Fruit fly (Drosophila melanogaster) Kc167 (cell line): Measurements from ENCODE around the gene Sas-6.

Source experiments
- Myc ChIP-seq: fragments of >200 bp; optimal IDR thresholded peaks from 2 replicates; lab custom pipeline; 2017; ENCODE audit warnings: missing external identifiers
- Sin3A ChIP-seq: fragments of >200 bp; optimal IDR thresholded peaks from 2 replicates; lab custom pipeline; 2018; ENCODE audit warnings: missing external identifiers
- h ChIP-seq: fragments of >200 bp; optimal IDR thresholded peaks from 3 replicates; lab custom pipeline; 2018; ENCODE audit warnings: missing external identifiers
- insv ChIP-seq: fragments of >200 bp; optimal IDR thresholded peaks from 3 replicates; lab custom pipeline; 2018; ENCODE audit warnings: missing external identifiers
- psq ChIP-seq: fragments of >200 bp; optimal IDR thresholded peaks from 2 replicates; lab custom pipeline; 2017; ENCODE audit warnings: missing external identifiers
- ttk ChIP-seq: sonication (Bioruptor generic); optimal IDR thresholded peaks from 2 replicates; lab custom pipeline; 2017; ENCODE audit warnings: missing external identifiers

Sas-6 gene

DNA sequence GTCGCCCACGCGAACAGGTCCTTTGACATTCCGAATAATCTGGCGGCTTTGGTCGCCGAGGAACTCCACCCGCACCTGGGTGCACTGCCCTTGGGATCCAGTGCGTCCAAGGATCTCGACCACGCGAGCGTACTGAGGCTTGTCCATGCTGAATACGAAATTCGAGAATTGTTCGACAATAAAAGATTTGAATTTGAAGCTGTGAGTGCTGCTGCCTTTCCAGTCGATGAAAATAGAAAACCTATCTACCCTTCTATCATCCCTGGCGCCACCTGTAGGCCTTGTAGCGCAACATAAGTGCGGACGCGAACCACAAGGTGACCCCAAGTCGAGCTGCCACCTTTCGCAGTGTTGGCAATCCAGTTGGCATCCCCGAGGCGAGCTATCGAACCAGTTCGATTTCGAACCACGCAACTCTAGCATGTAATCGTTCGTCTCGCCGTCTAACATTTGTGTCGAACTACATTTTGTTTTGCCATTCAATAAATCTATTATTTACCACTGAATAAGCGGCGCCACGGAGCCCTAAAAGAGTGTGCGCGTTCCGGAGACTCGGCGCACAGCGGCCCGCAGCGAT, 27.4 kb downstream of the Sas-6 start, which contains the start of the genes RpS28a and Axn:
Gene RpS28a, minus strand, starts transcription at position 197 of the 577 bp plus-strand sequence.
Gene Axn, plus strand, starts transcription at position 391 of the 577 bp plus-strand sequence.
- no peak for TF ChIP-seq insv
- TF ChIP-seq psq, result no peak
- TF ChIP-seq ttk (lab: Kevin White, UChicago), result no peak
- no peak for TF ChIP-seq Myc (lab: Kevin White, UChicago)
- TF ChIP-seq Sin3A (lab: Kevin White, UChicago), result no peak
- TF ChIP-seq h (lab: Kevin White, UChicago), result no peak

DNA sequence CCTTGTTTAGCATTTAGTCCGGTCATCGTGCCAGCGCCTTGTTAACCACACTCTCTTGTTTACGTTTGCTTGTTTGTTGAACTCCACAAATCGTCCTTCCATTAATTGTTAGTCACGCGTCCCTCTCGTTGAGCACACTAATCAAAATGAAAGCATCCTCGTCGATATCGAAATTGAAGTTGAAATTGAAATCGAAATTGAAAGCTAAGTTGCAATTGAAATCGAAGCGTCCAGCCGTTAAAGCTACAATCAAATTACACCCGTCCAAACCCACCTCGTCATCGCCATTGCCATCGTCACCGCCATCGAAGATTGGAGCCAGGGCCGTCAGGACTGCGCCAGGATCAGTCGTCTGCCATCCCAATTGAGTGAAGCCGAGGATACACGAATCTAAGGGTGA, 28.3 kb downstream of the Sas-6 start:
- TF ChIP-seq psq, result no peak
- TF ChIP-seq h (lab: Kevin White, UChicago), result no peak
- no peak for TF ChIP-seq Myc (lab: Kevin White, UChicago)
- no peak for TF ChIP-seq Sin3A (lab: Kevin White, UChicago)
- TF ChIP-seq insv, result no peak
- TF ChIP-seq ttk (lab: Kevin White, UChicago), result no peak

DNA sequence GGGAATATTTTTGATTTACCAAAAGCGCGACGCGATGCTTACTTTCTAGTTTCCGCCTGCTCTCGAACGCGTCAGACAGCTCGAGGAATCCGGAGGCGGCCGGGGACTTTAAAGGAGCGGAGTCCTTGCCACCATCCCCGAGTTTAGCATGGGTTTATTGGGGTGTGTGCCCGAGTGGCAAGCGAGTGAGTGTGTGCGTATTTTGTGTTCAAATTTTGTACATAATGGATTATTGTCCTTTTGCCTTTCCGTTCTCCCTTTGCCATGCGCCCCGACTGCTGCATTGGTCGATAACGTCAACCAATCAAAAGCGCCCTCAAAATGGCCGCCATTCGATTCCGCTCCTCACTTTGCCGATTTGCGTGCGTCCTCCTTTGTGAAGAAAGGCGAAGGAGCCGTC, 34.9 kb downstream of the Sas-6 start:
- TF ChIP-seq psq (no peak), h (lab: Kevin White, UChicago) (no peak), Sin3A (lab: Kevin White, UChicago) (no peak), insv (no peak), ttk (lab: Kevin White, UChicago) (no peak), Myc (lab: Kevin White, UChicago) (no peak)

DNA sequence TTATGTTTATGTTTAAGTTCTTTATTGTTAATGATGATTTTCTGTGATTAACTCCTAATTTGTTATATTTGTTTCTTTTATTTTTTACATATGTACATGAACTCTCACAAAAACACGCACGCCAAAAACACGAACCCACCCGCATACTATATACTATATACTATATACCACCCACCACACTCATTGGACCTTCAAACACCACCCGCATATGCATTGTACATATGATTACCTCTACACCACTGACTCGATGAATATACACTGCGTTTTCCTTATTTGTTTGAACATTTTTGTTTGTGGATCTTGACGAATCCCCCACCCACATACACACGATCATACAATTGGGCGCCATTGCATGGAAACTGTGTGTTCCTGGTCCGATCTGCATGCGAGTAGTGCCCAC, 37.1 kb downstream of the Sas-6 start:
- TF ChIP-seq psq (no peak), ttk (lab: Kevin White, UChicago) (no peak), h (lab: Kevin White, UChicago) (no peak), Myc (lab: Kevin White, UChicago) (no peak), insv (no peak), Sin3A (lab: Kevin White, UChicago) (no peak)

DNA sequence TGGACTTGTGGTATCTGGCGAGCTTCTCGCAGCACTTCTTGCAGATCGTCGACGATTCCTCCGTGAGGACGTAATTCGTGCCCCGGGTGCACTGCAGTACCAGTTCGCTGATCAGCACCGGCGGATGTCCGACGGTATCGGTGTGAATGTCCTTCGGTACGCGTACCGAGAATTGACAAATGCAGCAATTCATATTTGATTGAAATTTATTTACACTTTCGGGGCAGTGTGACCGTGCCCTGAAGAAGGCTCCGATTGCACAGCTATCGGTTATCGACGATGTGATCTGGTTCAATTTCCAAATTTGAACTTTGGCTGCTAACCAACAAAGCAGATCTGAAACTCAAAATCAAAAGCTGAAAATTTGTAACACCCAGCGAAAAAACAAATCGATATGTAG, 41.5 kb downstream of the Sas-6 start, which contains the start of gene ZIPIC:
Gene ZIPIC, minus strand, starts transcription at position 262 of the 400 bp plus-strand sequence.
- TF ChIP-seq h (lab: Kevin White, UChicago), result no peak
- TF ChIP-seq insv, result no peak
- no peak for TF ChIP-seq psq
- no peak for TF ChIP-seq ttk (lab: Kevin White, UChicago)
- no peak for TF ChIP-seq Sin3A (lab: Kevin White, UChicago)
- TF ChIP-seq Myc (lab: Kevin White, UChicago), result no peak

DNA sequence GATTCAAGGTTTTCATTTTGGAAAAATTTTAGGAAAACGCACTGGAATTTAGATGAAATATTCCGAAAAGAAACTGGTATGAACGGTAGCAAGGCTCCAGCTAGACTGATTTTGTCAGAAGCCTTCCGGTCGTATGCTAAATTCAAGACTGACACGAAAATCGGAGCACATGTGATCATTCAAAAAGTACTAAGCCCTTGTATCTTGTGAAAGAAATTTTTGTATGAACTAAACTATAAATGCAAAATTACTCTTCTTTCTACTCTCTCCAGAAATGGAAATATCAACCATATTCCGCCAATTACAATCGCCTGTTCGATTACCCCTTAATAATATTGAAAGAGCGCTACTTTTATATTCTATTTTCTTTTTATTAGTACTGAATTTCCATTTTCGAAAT, 42.5 kb downstream of the Sas-6 start, which contains the start of gene ocn:
Gene ocn, minus strand, starts transcription at position 101 of the 400 bp plus-strand sequence.
- TF ChIP-seq ttk (lab: Kevin White, UChicago), result no peak
- no peak for TF ChIP-seq h (lab: Kevin White, UChicago)
- no peak for TF ChIP-seq Myc (lab: Kevin White, UChicago)
- no peak for TF ChIP-seq insv
- TF ChIP-seq psq, result no peak
- TF ChIP-seq Sin3A (lab: Kevin White, UChicago), result no peak

DNA sequence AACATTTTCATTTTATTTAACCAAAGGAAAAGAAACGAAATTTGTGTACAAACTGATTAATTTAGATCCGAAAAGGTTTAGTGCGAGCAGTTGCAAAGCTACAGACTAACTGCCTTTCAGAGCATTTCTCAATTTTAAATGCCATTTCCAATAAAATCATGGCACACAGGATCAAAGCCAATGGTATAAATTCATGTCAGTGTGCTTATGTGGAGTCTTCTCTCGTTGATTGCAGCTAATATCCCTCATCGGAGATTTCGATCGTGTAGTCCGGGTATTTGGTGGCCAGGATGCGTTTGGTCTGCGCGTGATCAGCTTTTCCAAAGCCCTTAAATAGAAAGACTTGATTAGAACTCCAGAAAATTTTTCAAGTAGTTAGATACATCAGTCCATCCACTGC, 43.5 kb downstream of the Sas-6 start, which contains the start of gene janB:
Gene janB, minus strand, starts transcription at position 101 of the 400 bp plus-strand sequence.
- TF ChIP-seq Myc (lab: Kevin White, UChicago) (no peak), psq (no peak), h (lab: Kevin White, UChicago) (no peak), ttk (lab: Kevin White, UChicago) (no peak), insv (no peak), Sin3A (lab: Kevin White, UChicago) (no peak)

DNA sequence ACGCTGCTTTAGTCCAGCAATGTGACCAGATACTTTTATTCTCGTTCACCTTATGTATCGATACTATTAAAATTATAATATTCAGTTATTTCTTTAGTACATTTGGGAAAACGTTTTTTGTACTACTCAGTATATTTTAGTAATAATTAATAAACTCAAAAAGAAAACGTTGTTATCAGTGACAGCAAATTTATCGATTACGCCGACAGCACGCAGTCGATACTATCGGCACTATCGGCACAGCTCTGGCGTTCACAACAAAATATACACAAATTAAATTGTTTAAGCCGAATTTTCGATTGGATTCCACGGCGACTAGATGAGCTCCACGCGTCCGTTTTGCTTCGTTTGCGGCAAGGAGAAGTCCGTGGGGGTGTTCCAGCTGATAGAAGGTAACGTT, 44.3 kb downstream of the Sas-6 start, which contains the start of the genes janA, Sry-alpha and Sry-beta:
Gene janA, minus strand, starts transcription at position 40 of the 400 bp plus-strand sequence.
Gene Sry-alpha, plus strand, starts transcription at position 226 of the 400 bp plus-strand sequence.
Gene Sry-beta, plus strand, starts transcription at position 226 of the 400 bp plus-strand sequence.
- TF ChIP-seq insv (no peak), Myc (lab: Kevin White, UChicago) (no peak), h (lab: Kevin White, UChicago) (no peak), ttk (lab: Kevin White, UChicago) (no peak), Sin3A (lab: Kevin White, UChicago) (no peak)

DNA sequence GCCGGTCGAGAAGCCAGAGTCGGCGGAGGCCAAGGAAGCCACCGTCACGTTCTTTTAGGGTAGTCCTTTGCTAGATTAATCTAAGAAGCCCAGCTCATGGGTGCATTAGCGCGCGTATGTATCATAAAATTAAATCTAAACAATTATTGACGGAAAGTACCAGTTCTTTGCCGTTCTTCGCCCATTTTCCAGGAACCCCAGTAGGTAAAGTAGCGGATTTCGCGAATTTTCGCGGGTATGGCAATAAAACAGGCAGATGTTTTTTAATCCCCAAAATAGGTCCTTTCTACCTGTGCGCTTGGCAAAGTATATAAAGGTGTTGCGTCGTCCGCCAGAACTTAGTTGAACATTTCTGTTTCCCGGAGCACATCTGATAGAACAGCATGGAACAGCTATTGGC, 45.7 kb downstream of the Sas-6 start:
- TF ChIP-seq Sin3A (lab: Kevin White, UChicago) (no peak), h (lab: Kevin White, UChicago) (no peak), insv (no peak), psq (no peak), ttk (lab: Kevin White, UChicago) (no peak), Myc (lab: Kevin White, UChicago) (no peak)

DNA sequence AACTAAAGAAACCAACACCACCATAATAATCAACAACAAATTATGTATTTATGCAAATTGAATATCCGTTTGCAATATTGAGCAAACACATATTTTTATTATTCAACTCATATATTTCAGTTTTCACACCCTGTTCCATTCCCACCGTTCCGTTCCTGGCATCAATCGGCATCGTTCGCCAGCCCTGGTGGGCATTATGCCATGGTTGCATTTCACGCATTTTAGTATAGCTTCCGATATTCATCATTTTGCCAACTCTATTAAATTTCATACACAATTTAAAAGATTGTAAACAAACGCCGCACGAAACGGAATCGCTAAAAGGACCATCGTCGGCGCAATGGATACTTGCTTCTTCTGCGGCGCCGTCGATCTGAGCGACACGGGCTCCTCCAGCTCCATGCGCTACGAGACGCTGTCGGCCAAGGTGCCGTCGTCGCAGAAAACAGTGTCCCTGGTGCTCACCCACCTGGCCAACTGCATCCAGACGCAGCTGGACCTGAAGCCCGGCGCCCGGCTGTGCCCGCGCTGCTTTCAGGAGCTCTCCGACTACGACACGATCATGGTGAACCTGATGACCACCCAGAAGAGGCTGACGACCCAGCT, 48.1 kb downstream of the Sas-6 start, which contains the start of gene Sry-delta:
Gene Sry-delta, plus strand, starts transcription at position 203 of the 606 bp plus-strand sequence.
- TF ChIP-seq ttk (lab: Kevin White, UChicago) (no peak), Myc (lab: Kevin White, UChicago) (no peak), Sin3A (lab: Kevin White, UChicago) (no peak), insv (no peak), h (lab: Kevin White, UChicago) (no peak), psq (no peak)

DNA sequence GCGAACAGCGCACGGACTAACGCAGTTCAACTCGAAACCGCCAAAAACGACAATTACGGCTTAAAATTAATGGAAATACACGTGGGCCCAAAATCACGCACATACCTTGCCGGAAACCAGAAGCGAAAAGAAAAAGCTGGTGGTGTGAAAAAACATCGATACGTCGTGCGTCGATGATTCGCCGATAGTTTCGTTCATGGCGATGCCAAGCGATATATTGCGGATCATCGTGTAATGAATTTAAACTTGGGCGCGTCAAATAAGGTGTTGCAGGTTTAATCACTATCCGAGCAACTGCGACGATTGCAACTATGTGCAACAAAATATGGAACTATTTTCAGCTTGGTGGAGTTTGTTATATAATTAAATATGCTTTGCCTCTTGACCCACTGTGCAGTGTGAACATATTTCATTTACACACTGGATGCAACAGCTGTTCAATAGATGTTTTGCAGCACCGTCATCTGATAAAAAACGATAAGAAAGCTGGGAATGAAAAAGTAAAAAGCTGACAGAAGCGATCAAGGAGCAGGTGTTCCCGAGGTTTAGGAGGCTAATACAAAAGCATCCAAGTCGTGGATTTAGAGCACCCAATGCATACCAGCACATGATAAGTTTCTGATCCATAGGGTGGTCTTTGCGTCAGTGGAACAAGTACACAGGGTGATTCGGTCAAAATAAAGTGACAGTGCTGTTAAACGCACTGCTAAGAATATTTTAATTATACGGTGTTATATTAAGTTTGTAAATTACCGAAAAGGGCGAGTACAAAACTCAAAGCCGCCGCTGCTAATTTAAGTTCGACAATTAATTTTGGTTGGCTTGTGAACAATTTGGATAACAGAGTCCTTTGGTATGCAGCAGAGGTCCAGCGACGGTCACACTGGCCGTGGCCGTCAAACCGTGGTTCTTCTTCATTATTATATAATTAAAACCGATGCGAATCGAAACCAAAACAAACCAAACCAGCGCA, 51.2 kb downstream of the Sas-6 start, which contains the start of the genes RpL32 and CG7943:
Gene RpL32, minus strand, starts transcription at position 133 of the 973 bp plus-strand sequence.
Gene CG7943, plus strand, starts transcription at position 442 of the 973 bp plus-strand sequence.
- no peak for TF ChIP-seq Myc (lab: Kevin White, UChicago)
- no peak for TF ChIP-seq Sin3A (lab: Kevin White, UChicago)
- TF ChIP-seq psq, result no peak
- TF ChIP-seq h (lab: Kevin White, UChicago), result no peak
- no peak for TF ChIP-seq ttk (lab: Kevin White, UChicago)
- no peak for TF ChIP-seq insv
